Fruit fly (Drosophila melanogaster): ENCODE measurements around the gene FER.

Gene FER

dm6 chr3R:9341189-9342012, 52.9 kb downstream of the FER start (continued):
- TF ChIP-seq Oli (tag; optimal IDR thresholded peaks at IDR 0.05) (peak; percentile 73), CG31441 (GFP tag; IDR thresholded peaks at IDR 0.05) (peak; percentile 77), kni (GFP tag; optimal IDR thresholded peaks at IDR 0.05) (peak; percentile 56), zf30C (GFP tag; optimal IDR thresholded peaks at IDR 0.05) (no peak), CG31365 (tag; optimal IDR thresholded peaks at IDR 0.05) (peak; percentile 43), Lpt (GFP tag; optimal IDR thresholded peaks at IDR 0.05) (no peak), slou (GFP tag; optimal IDR thresholded peaks at IDR 0.05) (peak; percentile 44), CG4617 (GFP tag; optimal IDR thresholded peaks at IDR 0.05; ENCODE audit: borderline replicate concordance) (no peak), CG3726 (GFP tag; IDR thresholded peaks at IDR 0.05) (no peak), oc (tag; optimal IDR thresholded peaks at IDR 0.05) (peak; percentile 29), ab (GFP tag; optimal IDR thresholded peaks at IDR 0.05) (no peak), bab2 (GFP tag; optimal IDR thresholded peaks at IDR 0.05) (peak; percentile 31), CG11247 (GFP tag; IDR thresholded peaks at IDR 0.05) (peak; percentile 46; the same call in 1 of the 2 replicates), Ada2b (GFP tag; IDR thresholded peaks at IDR 0.05) (peak; percentile 60), MESR4 (GFP tag; optimal IDR thresholded peaks at IDR 0.05) (peak; percentile 37), mirr (GFP tag; optimal IDR thresholded peaks at IDR 0.05) (peak; percentile 88), sima (GFP tag; optimal IDR thresholded peaks at IDR 0.05) (no peak), otp (GFP tag; IDR thresholded peaks at IDR 0.05) (peak; percentile 48; the same call in 1 of the 3 replicates), nerfin-1 (tag; optimal IDR thresholded peaks at IDR 0.05) (peak; percentile 75), CG8924 (tag; optimal IDR thresholded peaks at IDR 0.05) (peak; percentile 89), gt (GFP tag; IDR thresholded peaks at IDR 0.05) (no peak), bcd (GFP tag; optimal IDR thresholded peaks at IDR 0.05) (peak; percentile 60), CG17612 (GFP tag; IDR thresholded peaks at IDR 0.05) (peak; percentile 29; the same call in 1 of the 2 replicates), pfk (GFP tag; optimal IDR thresholded peaks at IDR 0.05) (peak; percentile 41), fd96Cb (tag; optimal IDR thresholded peaks at IDR 0.05) (peak; percentile 55), ato (GFP tag; IDR thresholded peaks at IDR 0.05; ENCODE audit: partially characterized antibody) (0 out of 2 replicates have a peak, but pooled peaks have one; percentile 18), CG42726 (GFP tag; IDR thresholded peaks at IDR 0.05; ENCODE audit: partially characterized antibody) (peak; percentile 63; the same call in 1 of the 2 replicates), gcm2 (GFP tag; optimal IDR thresholded peaks at IDR 0.05) (peak; percentile 7), dpn (GFP tag; optimal IDR thresholded peaks at IDR 0.05) (peak; percentile 65 to 77), abd-A (tag; optimal IDR thresholded peaks at IDR 0.05) (peak; percentile 91), nerfin-2 (GFP tag; IDR thresholded peaks at IDR 0.05; ENCODE audit: partially characterized antibody) (peak; percentile 49; the same call in 1 of the 2 replicates), sens (GFP tag) (peak; percentile 84), Rx (GFP tag; IDR thresholded peaks at IDR 0.05) (no peak), CG18764 (GFP tag; optimal IDR thresholded peaks at IDR 0.05) (peak; percentile 31), gro (GFP tag; optimal IDR thresholded peaks at IDR 0.05) (peak; percentile 52), CG18599 (GFP tag; optimal IDR thresholded peaks at IDR 0.05) (peak; percentile 89), CG9437 (GFP tag; optimal IDR thresholded peaks at IDR 0.05) (peak; percentile 76), CG10959 (GFP tag; IDR thresholded peaks at IDR 0.05) (no peak), CG11085 (GFP tag; IDR thresholded peaks at IDR 0.05) (peak; percentile 34; the same call in 1 of the 2 replicates), maf-S (GFP tag; optimal IDR thresholded peaks at IDR 0.05) (no peak), Hr51 (GFP tag; optimal IDR thresholded peaks at IDR 0.05) (peak; percentile 60 to 86), Drgx (GFP tag; IDR thresholded peaks at IDR 0.05) (peak; percentile 79; the same call in 1 of the 2 replicates), Hey (tag; optimal IDR thresholded peaks at IDR 0.05) (peak; percentile 37), usp (GFP tag; optimal IDR thresholded peaks at IDR 0.05) (no peak), CG4707 (GFP tag; optimal IDR thresholded peaks at IDR 0.05) (no peak), gfzf (GFP tag; optimal IDR thresholded peaks at IDR 0.05) (no peak), grn (GFP tag; optimal IDR thresholded peaks at IDR 0.05) (peak; percentile 15), Doc2 (GFP tag; IDR thresholded peaks at IDR 0.05) (no peak)

Measured in whole organism, embryonic.